Worm (Caenorhabditis elegans) whole organism, L1 larva: ENCODE measurements around the gene sna-3.

ENCODE experiments used
- blmp-1 ChIP-seq: fragments of 150-350 bp; optimal IDR thresholded peaks from 2 replicates; lab custom pipeline; 2014; ENCODE audit warnings: missing biosample characterization, missing genetic modification characterization
- ces-1 ChIP-seq: fragments of 150-350 bp; optimal IDR thresholded peaks from 2 replicates; lab custom pipeline; 2014; ENCODE audit warnings: missing biosample characterization, missing genetic modification reagents, missing genetic modification characterization
- hpl-2 ChIP-seq: fragments of 150-350 bp; optimal IDR thresholded peaks from 2 replicates; lab custom pipeline; 2014; ENCODE audit warnings: missing biosample characterization, missing genetic modification reagents, missing genetic modification characterization
- mep-1 ChIP-seq: fragments of 150-350 bp; optimal IDR thresholded peaks from 2 replicates; lab custom pipeline; 2014; ENCODE audit warnings: missing biosample characterization, missing genetic modification characterization
- nhr-11 ChIP-seq: fragments of 150-350 bp; optimal IDR thresholded peaks from 2 replicates; lab custom pipeline; 2014; ENCODE audit warnings: missing biosample characterization, missing genetic modification characterization
- rnt-1 ChIP-seq: sonication (generic microtip); optimal IDR thresholded peaks from 2 replicates; lab custom pipeline; 2016; ENCODE audit warnings: mild to moderate bottlenecking, missing genetic modification characterization, moderate library complexity, missing compliant biosample characterization

DNA sequence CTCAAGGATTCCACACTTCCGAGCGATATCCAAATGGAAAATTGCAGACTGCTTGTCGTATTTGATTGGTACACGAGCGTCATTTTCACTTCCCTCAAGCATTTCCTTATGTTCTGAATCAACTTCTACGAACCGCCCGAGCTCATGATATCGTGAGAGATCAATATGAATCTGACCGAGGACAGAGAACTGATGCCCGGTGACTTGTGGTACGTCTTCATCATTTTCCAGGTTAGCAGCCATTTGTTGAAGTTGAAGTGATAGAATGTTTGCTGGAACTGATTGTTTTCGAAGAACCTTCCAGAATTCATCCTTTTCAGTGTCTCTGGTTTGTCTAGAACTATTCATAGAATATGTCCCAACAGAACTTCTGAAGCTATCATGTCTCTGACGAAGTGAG is 39.4 kb downstream of the sna-3 start:
- TF ChIP-seq mep-1 (tag; lab: Kevin White, UChicago) (no peak), ces-1 (GFP tag; lab: Kevin White, UChicago) (no peak), rnt-1 (no peak), nhr-11 (tag; lab: Kevin White, UChicago) (no peak), blmp-1 (no peak), hpl-2 (GFP tag; lab: Kevin White, UChicago) (no peak)
